Worm (Caenorhabditis elegans) whole organism, L4 larva: ENCODE measurements around the gene abcf-3.

Experiments used
- D1046.2 ChIP-seq: fragments of 200-800 bp; sonication (Bioruptor generic); IDR thresholded peaks from 2 replicates; pipeline ENCODE4 v1.3.6; 2022; ENCODE audit warnings: missing genetic modification characterization, missing compliant biosample characterization
- R02D3.7 ChIP-seq: fragments of 150-350 bp; sonication (generic microtip); optimal IDR thresholded peaks from 3 replicates; lab custom pipeline; 2014; ENCODE audit warnings: missing biosample characterization, missing genetic modification characterization
- aly-2 ChIP-seq: sonication (generic microtip); optimal IDR thresholded peaks from 2 replicates; lab custom pipeline; 2018; ENCODE audit warnings: missing biosample characterization, missing genetic modification characterization
- ceh-20 ChIP-seq: fragments of 200-800 bp; sonication (Bioruptor generic); IDR thresholded peaks from 2 replicates; pipeline ENCODE4 v1.3.6; 2022; ENCODE audit warnings: missing genetic modification reagents, missing genetic modification characterization, missing compliant biosample characterization
- lin-29 ChIP-seq: fragments of 200-800 bp; sonication (Bioruptor generic); IDR thresholded peaks from 2 replicates; pipeline ENCODE4 v1.3.6; 2022; ENCODE audit warnings: missing genetic modification reagents, missing genetic modification characterization, missing compliant biosample characterization
- nhr-76 ChIP-seq: fragments of 150-350 bp; optimal IDR thresholded peaks from 2 replicates; lab custom pipeline; 2014; ENCODE audit warnings: missing biosample characterization, missing genetic modification characterization
- ztf-11 ChIP-seq: fragments of 150-350 bp; optimal IDR thresholded peaks from 2 replicates; lab custom pipeline; 2014; ENCODE audit warnings: missing biosample characterization, missing genetic modification characterization

- no peak for TF ChIP-seq D1046.2 (GFP tag; lab: Robert Waterston, UW)
- no peak for TF ChIP-seq nhr-76 (tag; lab: Kevin White, UChicago)
- no peak for TF ChIP-seq ztf-11
- no peak for TF ChIP-seq ceh-20 (GFP tag; lab: Robert Waterston, UW)
- no peak for TF ChIP-seq R02D3.7 (tag; lab: Kevin White, UChicago)
- TF ChIP-seq aly-2 = no peak
- TF ChIP-seq lin-29 = no peak
These were observed 35.8 kb downstream of the abcf-3 start, which contains the start of gene C23G10.1 for ce11 chrIII:6208984-6209383.
